Fruit fly (Drosophila melanogaster) whole organism, embryonic: ENCODE measurements around the gene CG11892.

Experiments
- Atf-2 ChIP-seq: fragments of 200-800 bp; sonication (Bioruptor generic); optimal IDR thresholded peaks from 2 replicates; lab custom pipeline; 2016; ENCODE audit warnings: missing biosample characterization, missing genetic modification characterization
- B-H2 ChIP-seq: fragments of 200-800 bp; sonication (Bioruptor generic); optimal IDR thresholded peaks from 2 replicates; lab custom pipeline; 2018; ENCODE audit warnings: missing biosample characterization, mild to moderate bottlenecking, missing genetic modification characterization
- Bgb ChIP-seq: fragments of 200-800 bp; sonication (Bioruptor generic); IDR thresholded peaks from 2 replicates; pipeline ENCODE4 v1.3.6; 2022; ENCODE audit warnings: missing biosample characterization, missing genetic modification characterization; ENCODE audit not compliant: partially characterized antibody
- CG11085 ChIP-seq: fragments of 200-800 bp; sonication (Bioruptor generic); IDR thresholded peaks from 2 replicates; pipeline ENCODE4 v1.3.6; 2022; ENCODE audit warnings: missing biosample characterization, missing genetic modification characterization
- CG11560 ChIP-seq: fragments of 200-800 bp; sonication (Bioruptor generic); IDR thresholded peaks from 3 replicates; pipeline ENCODE4 v1.3.6; 2022; ENCODE audit warnings: missing biosample characterization, missing genetic modification characterization
- CG1647 ChIP-seq: fragments of 200-800 bp; sonication (Bioruptor generic); optimal IDR thresholded peaks from 3 replicates; lab custom pipeline; 2016; ENCODE audit warnings: missing biosample characterization, missing genetic modification characterization
- CG2712 ChIP-seq: fragments of 200-800 bp; optimal IDR thresholded peaks from 3 replicates; lab custom pipeline; 2019; ENCODE audit warnings: missing biosample characterization, mild to moderate bottlenecking, missing genetic modification characterization, moderate library complexity
- CG3163 ChIP-seq: fragments of 200-800 bp; sonication (Bioruptor generic); optimal IDR thresholded peaks from 3 replicates; lab custom pipeline; 2016; ENCODE audit warnings: missing biosample characterization, missing genetic modification characterization
- CG33557 ChIP-seq: fragments of 200-800 bp; sonication (Bioruptor generic); optimal IDR thresholded peaks from 2 replicates; lab custom pipeline; 2019; ENCODE audit warnings: missing biosample characterization, mild to moderate bottlenecking, missing genetic modification characterization, moderate library complexity
- CG4328 ChIP-seq: fragments of 200-800 bp; sonication (Bioruptor generic); optimal IDR thresholded peaks from 3 replicates; lab custom pipeline; 2017; ENCODE audit warnings: missing biosample characterization, missing genetic modification reagents, missing genetic modification characterization
- CG43689 ChIP-seq: fragments of 200-800 bp; sonication (Bioruptor generic); IDR thresholded peaks from 2 replicates; pipeline ENCODE4 v1.3.6; 2022; ENCODE audit warnings: missing biosample characterization, missing genetic modification characterization
- CG4707 ChIP-seq: fragments of 200-800 bp; sonication (Bioruptor generic); optimal IDR thresholded peaks from 2 replicates; lab custom pipeline; 2018; ENCODE audit warnings: missing biosample characterization, mild to moderate bottlenecking, missing genetic modification characterization, moderate library complexity
- CG4854 ChIP-seq: fragments of 200-800 bp; sonication (Bioruptor generic); optimal IDR thresholded peaks from 2 replicates; lab custom pipeline; 2016; ENCODE audit warnings: missing biosample characterization, missing genetic modification characterization, inconsistent platforms
- CG6689 ChIP-seq: fragments of 200-800 bp; sonication (Bioruptor generic); IDR thresholded peaks from 2 replicates; pipeline ENCODE4 v1.3.6; 2022; ENCODE audit warnings: missing biosample characterization, missing genetic modification characterization
- CG8478 ChIP-seq: fragments of >200 bp; optimal IDR thresholded peaks from 2 replicates; lab custom pipeline; 2018
- CG8924 ChIP-seq: fragments of 200-800 bp; optimal IDR thresholded peaks from 3 replicates; lab custom pipeline; 2019; ENCODE audit warnings: missing biosample characterization, mild to moderate bottlenecking, missing genetic modification characterization, moderate library complexity
- CG9876 ChIP-seq: fragments of 200-800 bp; sonication (Bioruptor generic); optimal IDR thresholded peaks from 2 replicates; lab custom pipeline; 2016; ENCODE audit warnings: missing biosample characterization, missing genetic modification characterization
- Camta ChIP-seq: fragments of 200-800 bp; sonication (Bioruptor generic); optimal IDR thresholded peaks from 2 replicates; lab custom pipeline; 2016; ENCODE audit warnings: missing biosample characterization, missing genetic modification characterization
- Dad ChIP-seq: fragments of 200-800 bp; sonication (Bioruptor generic); optimal IDR thresholded peaks from 3 replicates; lab custom pipeline; 2016; ENCODE audit warnings: missing biosample characterization, missing genetic modification characterization
- Dip3 ChIP-seq: fragments of 200-800 bp; sonication (Bioruptor generic); optimal IDR thresholded peaks from 3 replicates; lab custom pipeline; 2016; ENCODE audit warnings: missing biosample characterization, missing genetic modification characterization
- Dll ChIP-seq: fragments of 200-800 bp; sonication (Bioruptor generic); IDR thresholded peaks from 4 replicates; pipeline ENCODE4 v1.3.6; 2022; ENCODE audit warnings: missing biosample characterization, missing genetic modification characterization; ENCODE audit not compliant: partially characterized antibody
- Dp ChIP-seq: fragments of 200-800 bp; sonication (Bioruptor generic); optimal IDR thresholded peaks from 2 replicates; lab custom pipeline; 2018; ENCODE audit warnings: missing biosample characterization, mild to moderate bottlenecking, missing genetic modification characterization, moderate library complexity
- GATAe ChIP-seq: fragments of 200-800 bp; sonication (Bioruptor generic); conservative IDR thresholded peaks from 2 replicates; pipeline ENCODE4 v1.3.6; 2022; ENCODE audit warnings: missing biosample characterization, missing genetic modification characterization
- HHEX ChIP-seq: fragments of 200-800 bp; sonication (Bioruptor generic); optimal IDR thresholded peaks from 3 replicates; lab custom pipeline; 2017; ENCODE audit warnings: missing biosample characterization, mild to moderate bottlenecking, missing genetic modification characterization, missing genetic modification reagents
- HLH4C ChIP-seq: fragments of 200-800 bp; sonication (Bioruptor generic); IDR thresholded peaks from 3 replicates; pipeline ENCODE4 v1.3.6; 2022; ENCODE audit warnings: missing biosample characterization, missing genetic modification characterization; ENCODE audit not compliant: partially characterized antibody
- Nf-YC ChIP-seq: fragments of 200-800 bp; optimal IDR thresholded peaks from 3 replicates; lab custom pipeline; 2019; ENCODE audit warnings: missing biosample characterization, mild to moderate bottlenecking, missing genetic modification characterization, moderate library complexity
- Pdp1 ChIP-seq, 2 experiments: fragments of 200-800 bp; sonication (Bioruptor generic); optimal IDR thresholded peaks; 3 replicates each; lab custom pipeline; 2016; ENCODE audit warnings: missing biosample characterization in 2 of 2, missing genetic modification characterization in 2 of 2, mild to moderate bottlenecking in 1 of 2, moderate library complexity in 1 of 2
- Ravus ChIP-seq: fragments of 200-800 bp; sonication (Bioruptor generic); IDR thresholded peaks from 2 replicates; pipeline ENCODE4 v1.3.6; 2022; ENCODE audit warnings: missing biosample characterization, missing genetic modification characterization
- Spps ChIP-seq: fragments of 200-800 bp; sonication (Bioruptor generic); optimal IDR thresholded peaks from 2 replicates; lab custom pipeline; 2018; ENCODE audit warnings: missing biosample characterization, mild to moderate bottlenecking, missing genetic modification characterization
- Taf1 ChIP-seq: fragments of 200-800 bp; sonication (Bioruptor generic); IDR thresholded peaks from 2 replicates; pipeline ENCODE4 v1.3.6; 2022; ENCODE audit warnings: missing biosample characterization, missing genetic modification characterization
- ab ChIP-seq: fragments of 200-800 bp; sonication (Bioruptor generic); optimal IDR thresholded peaks from 2 replicates; lab custom pipeline; 2016; ENCODE audit warnings: missing biosample characterization, missing genetic modification characterization
- al ChIP-seq: fragments of 200-800 bp; sonication (Bioruptor generic); IDR thresholded peaks from 2 replicates; pipeline ENCODE4 v1.3.6; 2022; ENCODE audit warnings: missing biosample characterization, missing genetic modification characterization
- ato ChIP-seq: fragments of 200-800 bp; sonication (Bioruptor generic); IDR thresholded peaks from 2 replicates; pipeline ENCODE4 v1.3.6; 2022; ENCODE audit warnings: missing biosample characterization, missing genetic modification characterization; ENCODE audit not compliant: partially characterized antibody
- bigmax ChIP-seq: fragments of 200-800 bp; sonication (Bioruptor generic); optimal IDR thresholded peaks from 2 replicates; lab custom pipeline; 2018; ENCODE audit warnings: missing biosample characterization, mild to moderate bottlenecking, missing genetic modification characterization
- bowl ChIP-seq: fragments of 200-800 bp; sonication (Bioruptor generic); IDR thresholded peaks from 2 replicates; pipeline ENCODE4 v1.3.6; 2022; ENCODE audit warnings: missing biosample characterization, missing genetic modification characterization
- bsh ChIP-seq, 2 experiments: fragments of 200-800 bp; sonication (Bioruptor generic); optimal IDR thresholded peaks; 2 replicates each; lab custom pipeline; 2017 to 2018; ENCODE audit warnings: mild to moderate bottlenecking in 2 of 2, missing biosample characterization in 2 of 2, missing genetic modification characterization in 2 of 2, moderate library complexity in 1 of 2
- ci ChIP-seq: fragments of 200-800 bp; sonication (Bioruptor generic); IDR thresholded peaks from 3 replicates; pipeline ENCODE4 v1.3.6; 2022; ENCODE audit warnings: missing biosample characterization, missing genetic modification characterization
- crc ChIP-seq: fragments of 200-800 bp; sonication (Bioruptor generic); optimal IDR thresholded peaks from 2 replicates; lab custom pipeline; 2016; ENCODE audit warnings: missing biosample characterization, missing genetic modification characterization
- dmrt11E ChIP-seq: fragments of 200-800 bp; sonication (Bioruptor generic); optimal IDR thresholded peaks from 3 replicates; lab custom pipeline; 2018; ENCODE audit warnings: missing biosample characterization, mild to moderate bottlenecking, missing genetic modification characterization, moderate library complexity
- eve ChIP-seq, 2 experiments: fragments of >200 bp; optimal IDR thresholded peaks; 2 replicates each; lab custom pipeline; 2017; ENCODE audit warnings: missing biosample characterization in 2 of 2, missing genetic modification characterization in 2 of 2
- mld ChIP-seq: fragments of 200-800 bp; sonication (Bioruptor generic); IDR thresholded peaks from 3 replicates; pipeline ENCODE4 v1.3.6; 2022; ENCODE audit warnings: missing biosample characterization, missing genetic modification characterization; ENCODE audit not compliant: partially characterized antibody
- nerfin-2 ChIP-seq: fragments of 200-800 bp; sonication (Bioruptor generic); IDR thresholded peaks from 2 replicates; pipeline ENCODE4 v1.3.6; 2022; ENCODE audit warnings: missing biosample characterization, missing genetic modification characterization; ENCODE audit not compliant: partially characterized antibody
- peb ChIP-seq: fragments of 200-800 bp; sonication (Bioruptor generic); IDR thresholded peaks from 2 replicates; pipeline ENCODE4 v1.3.6; 2022; ENCODE audit warnings: missing biosample characterization, missing genetic modification characterization
- rib ChIP-seq: fragments of 200-800 bp; sonication (Bioruptor generic); IDR thresholded peaks from 2 replicates; pipeline ENCODE4 v1.3.6; 2022; ENCODE audit warnings: missing biosample characterization, missing genetic modification characterization
- ro ChIP-seq: fragments of 200-800 bp; sonication (Bioruptor generic); IDR thresholded peaks from 2 replicates; pipeline ENCODE4 v1.3.6; 2022; ENCODE audit warnings: missing biosample characterization, missing genetic modification characterization
- scrt ChIP-seq: fragments of 200-800 bp; sonication (Bioruptor generic); optimal IDR thresholded peaks from 2 replicates; lab custom pipeline; 2018; ENCODE audit warnings: missing biosample characterization, mild to moderate bottlenecking, missing genetic modification characterization, moderate library complexity
- sqz ChIP-seq: fragments of 200-800 bp; sonication (Bioruptor generic); optimal IDR thresholded peaks from 3 replicates; lab custom pipeline; 2018; ENCODE audit warnings: missing biosample characterization, mild to moderate bottlenecking, missing genetic modification characterization
- sr ChIP-seq: fragments of 200-800 bp; sonication (Bioruptor generic); IDR thresholded peaks from 3 replicates; pipeline ENCODE4 v1.3.6; 2022; ENCODE audit warnings: missing biosample characterization, missing genetic modification characterization
- ssp ChIP-seq: fragments of 200-800 bp; sonication (Bioruptor generic); IDR thresholded peaks from 2 replicates; pipeline ENCODE4 v1.3.6; 2022; ENCODE audit warnings: missing biosample characterization, missing genetic modification characterization
- wek ChIP-seq: fragments of 200-800 bp; sonication (Bioruptor generic); optimal IDR thresholded peaks from 3 replicates; lab custom pipeline; 2018; ENCODE audit warnings: missing biosample characterization, mild to moderate bottlenecking, missing genetic modification characterization, moderate library complexity
- wor ChIP-seq: fragments of 200-800 bp; sonication (Bioruptor generic); IDR thresholded peaks from 2 replicates; pipeline ENCODE4 v1.3.6; 2022; ENCODE audit warnings: missing biosample characterization, missing genetic modification characterization

Gene CG11892

dm6 chr3R:25262322-25262761 lies 19.0 kb upstream of the CG11892 start, which contains the start of the genes Kdsr and CG11858 (continued):
- no peak for TF ChIP-seq CG9876 (GFP tag; lab: Kevin White, UChicago)
- peak; percentile 60 for TF ChIP-seq Nf-YC (tag; lab: Kevin White, UChicago)
- TF ChIP-seq CG8478 (lab: Kevin White, UChicago): no peak
- TF ChIP-seq bsh (GFP tag; optimal IDR thresholded peaks at IDR 0.05; lab: Kevin White, UChicago): peak in 1 of 2 experiments; percentile 68
- peak; percentile 45; the same call in 1 of the 4 replicates for TF ChIP-seq Dll (GFP tag; lab: Robert Waterston, UW)
- TF ChIP-seq CG4328 (GFP tag; lab: Kevin White, UChicago): no peak
- TF ChIP-seq al (GFP tag; lab: Robert Waterston, UW): peak; percentile 61
- no peak for TF ChIP-seq Bgb
- TF ChIP-seq ci (GFP tag; lab: Robert Waterston, UW): peak; percentile 47
- TF ChIP-seq dmrt11E: peak; percentile 52
- no peak for TF ChIP-seq crc (GFP tag; lab: Kevin White, UChicago)
- no peak for TF ChIP-seq CG4707 (GFP tag; lab: Kevin White, UChicago)
- TF ChIP-seq ro (GFP tag; lab: Robert Waterston, UW): no peak
- TF ChIP-seq CG43689 (GFP tag; lab: Robert Waterston, UW): 0 out of 2 replicates have a peak, but pooled peaks have one; percentile 15
- TF ChIP-seq CG4854 (GFP tag; lab: Kevin White, UChicago): peak; percentile 55
- peak; percentile 63 to 70 for TF ChIP-seq Pdp1 (GFP tag; optimal IDR thresholded peaks at IDR 0.05; lab: Kevin White, UChicago)
- TF ChIP-seq wek (GFP tag; lab: Kevin White, UChicago): peak; percentile 25
- peak; percentile 33 for TF ChIP-seq scrt (GFP tag; lab: Kevin White, UChicago)
- peak; percentile 19 for TF ChIP-seq CG3163 (GFP tag; lab: Kevin White, UChicago)
- TF ChIP-seq Dad (GFP tag; lab: Kevin White, UChicago): peak; percentile 60
- TF ChIP-seq CG2712: peak; percentile 82
- peak; percentile 50 for TF ChIP-seq Dip3 (GFP tag; lab: Kevin White, UChicago)
- no peak for TF ChIP-seq sr
- no peak for TF ChIP-seq bigmax
- TF ChIP-seq bowl (GFP tag; lab: Robert Waterston, UW): no peak
- peak; percentile 46; the same call in 1 of the 2 replicates for TF ChIP-seq wor (GFP tag; lab: Robert Waterston, UW)
- no peak for TF ChIP-seq Atf-2 (GFP tag; lab: Kevin White, UChicago)
- peak; percentile 11; the same call in 1 of the 2 replicates for TF ChIP-seq Ravus (GFP tag; lab: Robert Waterston, UW)
- peak; percentile 74 for TF ChIP-seq B-H2
- TF ChIP-seq HHEX (GFP tag; lab: Kevin White, UChicago): peak; percentile 12
- TF ChIP-seq nerfin-2: no peak
- TF ChIP-seq rib (GFP tag; lab: Robert Waterston, UW): peak; percentile 38; the same call in 1 of the 2 replicates
- no peak for TF ChIP-seq sqz (GFP tag; lab: Kevin White, UChicago)
- no peak for TF ChIP-seq CG11085
- peak; percentile 19 for TF ChIP-seq CG1647
- TF ChIP-seq Dp (GFP tag; lab: Kevin White, UChicago): peak; percentile 11
- TF ChIP-seq Camta (GFP tag; lab: Kevin White, UChicago): peak; percentile 16
- no peak for TF ChIP-seq HLH4C (GFP tag; lab: Robert Waterston, UW)
- peak; percentile 72 for TF ChIP-seq ssp (GFP tag; lab: Robert Waterston, UW)
- TF ChIP-seq GATAe: peak; percentile 61
- TF ChIP-seq CG6689 (GFP tag; lab: Robert Waterston, UW): peak; percentile 63
- no peak for TF ChIP-seq ato (GFP tag; lab: Robert Waterston, UW)
- TF ChIP-seq CG11560 (tag; lab: Robert Waterston, UW): no peak
- no peak for TF ChIP-seq eve (GFP tag; optimal IDR thresholded peaks at IDR 0.05; lab: Kevin White, UChicago)
- no peak for TF ChIP-seq ab (GFP tag; lab: Kevin White, UChicago)
- TF ChIP-seq CG8924: peak; percentile 58
- TF ChIP-seq CG33557 (GFP tag; lab: Kevin White, UChicago): peak; percentile 26
- TF ChIP-seq mld (GFP tag; lab: Robert Waterston, UW): no peak
- TF ChIP-seq Taf1 (GFP tag; lab: Robert Waterston, UW): peak; percentile 52
- TF ChIP-seq peb: peak; percentile 47; the same call in 1 of the 2 replicates
- TF ChIP-seq Spps (tag; lab: Kevin White, UChicago): peak; percentile 51
